Fruit fly (Drosophila melanogaster) whole organism, adult: ENCODE data around the gene CG11585.

ENCODE experiments used
- CG14711 ChIP-seq: fragments of 200-800 bp; sonication (Bioruptor generic); optimal IDR thresholded peaks from 2 replicates; lab custom pipeline; 2018; ENCODE audit warnings: missing biosample characterization, mild to moderate bottlenecking, missing genetic modification characterization, moderate library complexity
- CG7045 ChIP-seq: fragments of 200-800 bp; sonication (Bioruptor generic); optimal IDR thresholded peaks from 2 replicates; lab custom pipeline; 2017; ENCODE audit warnings: missing biosample characterization, mild to moderate bottlenecking, missing genetic modification characterization
- CG7101 ChIP-seq: fragments of 200-800 bp; sonication (Bioruptor generic); optimal IDR thresholded peaks from 2 replicates; lab custom pipeline; 2018; ENCODE audit warnings: missing biosample characterization, mild to moderate bottlenecking, missing genetic modification characterization, moderate library complexity
- Hr96 ChIP-seq: fragments of 200-800 bp; sonication (Bioruptor generic); optimal IDR thresholded peaks from 2 replicates; lab custom pipeline; 2016; ENCODE audit warnings: missing biosample characterization, missing genetic modification characterization
- kay ChIP-seq: fragments of 200-800 bp; sonication (Bioruptor generic); peaks from one replicate; lab custom pipeline; 2016; ENCODE audit warnings: missing biosample characterization, missing genetic modification characterization, borderline replicate concordance
- toe ChIP-seq: fragments of 200-800 bp; sonication (Bioruptor generic); optimal IDR thresholded peaks from 2 replicates; lab custom pipeline; 2016; ENCODE audit warnings: missing biosample characterization, missing genetic modification characterization

- TF ChIP-seq Hr96 (GFP tag; lab: Kevin White, UChicago) (no peak), toe (no peak), CG7045 (GFP tag; lab: Kevin White, UChicago) (no peak), kay (GFP tag; lab: Kevin White, UChicago) (no peak), CG14711 (no peak), CG7101 (tag; lab: Kevin White, UChicago) (no peak)
These were observed 27.5 kb downstream of the CG11585 start for dm6 chrX:14216844-14217243.
